Worm (Caenorhabditis elegans): ENCODE measurements around the gene K08F8.15.

The K08F8.15 gene

DNA sequence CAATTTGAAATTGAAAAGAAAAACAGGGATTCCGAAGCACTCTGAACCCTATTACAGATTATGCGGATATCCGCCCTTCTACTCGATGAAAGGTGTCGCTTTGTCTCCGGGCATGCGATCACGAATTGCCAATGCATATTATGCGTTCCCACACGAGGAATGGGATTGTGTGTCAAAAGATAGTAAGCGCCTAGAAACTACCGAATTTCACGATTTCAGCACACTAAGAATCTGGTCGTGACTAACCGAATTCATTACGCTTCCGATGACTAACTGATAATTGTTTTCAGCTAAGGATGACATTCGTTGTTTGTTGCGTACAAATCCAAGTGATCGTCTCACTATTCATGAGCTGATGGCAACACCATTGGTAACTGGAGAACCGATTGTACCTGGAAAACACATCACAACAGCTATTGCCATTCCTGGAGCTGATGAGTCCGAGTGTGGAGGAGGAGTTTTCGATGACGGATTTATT, 20.3 kb upstream of the K08F8.15 start (continued):
- TF ChIP-seq ctbp-1 (GFP tag; IDR thresholded peaks at IDR 0.05) (no peak), nhr-11 (tag; optimal IDR thresholded peaks at IDR 0.05) (no peak), daf-19 (GFP tag; conservative IDR thresholded peaks at IDR 0.05) (no peak), unc-130 (GFP tag; optimal IDR thresholded peaks at IDR 0.05) (no peak), ztf-7 (tag; optimal IDR thresholded peaks at IDR 0.05) (no peak), lin-39 (tag; optimal IDR thresholded peaks at IDR 0.05) (no peak), ceh-62 (tag; optimal IDR thresholded peaks at IDR 0.05) (no peak), nhr-10 (tag; optimal IDR thresholded peaks at IDR 0.05) (no peak), cey-2 (tag; optimal IDR thresholded peaks at IDR 0.05; ENCODE audit: borderline replicate concordance, insufficient read depth) (no peak), ZK546.5 (tag; optimal IDR thresholded peaks at IDR 0.05) (no peak), fkh-10 (GFP tag; optimal IDR thresholded peaks at IDR 0.05) (no peak), tra-1 (GFP tag; IDR thresholded peaks at IDR 0.05) (peak; percentile 17; the same call in 1 of the 2 replicates), zip-2 (tag; optimal IDR thresholded peaks at IDR 0.05) (no peak), set-16 (GFP tag; IDR thresholded peaks at IDR 0.05) (no peak), aha-1 (tag) (peak; percentile 55), duxl-1 (tag; optimal IDR thresholded peaks at IDR 0.05; ENCODE audit: poor library complexity) (peak; percentile 58), tag-97 (GFP tag; IDR thresholded peaks at IDR 0.05) (no peak), nhr-48 (tag; optimal IDR thresholded peaks at IDR 0.05) (no peak), fos-1 (tag; optimal IDR thresholded peaks at IDR 0.05) (no peak), lin-1 (GFP tag; IDR thresholded peaks at IDR 0.05) (no peak), unc-62 (GFP tag; optimal IDR thresholded peaks at IDR 0.05 in 1 of 2) (no peak), unc-62 (tag; optimal IDR thresholded peaks at IDR 0.05) (no peak), mdt-29 (GFP tag; IDR thresholded peaks at IDR 0.05) (no peak), ceh-32 (tag; optimal IDR thresholded peaks at IDR 0.05; ENCODE audit: poor library complexity) (no peak), lin-13 (GFP tag; optimal IDR thresholded peaks at IDR 0.05) (no peak), rbr-2 (tag; optimal IDR thresholded peaks at IDR 0.05) (no peak), egl-27 (tag; optimal IDR thresholded peaks at IDR 0.05) (no peak), daf-12 (tag; optimal IDR thresholded peaks at IDR 0.05) (no peak), daf-16 (GFP tag; optimal IDR thresholded peaks at IDR 0.05) (no peak), daf-16 (tag; optimal IDR thresholded peaks at IDR 0.05) (peak; percentile 7), nhr-77 (tag; optimal IDR thresholded peaks at IDR 0.05) (no peak), pqm-1 (tag; optimal IDR thresholded peaks at IDR 0.05) (no peak), mxl-3 (GFP tag; optimal IDR thresholded peaks at IDR 0.05) (no peak), ceh-44 (GFP tag; IDR thresholded peaks at IDR 0.05) (no peak), gei-8 (GFP tag; optimal IDR thresholded peaks at IDR 0.05) (no peak), hlh-30 (tag; optimal IDR thresholded peaks at IDR 0.05; ENCODE audit: insufficient read depth) (no peak), lin-15B (tag; optimal IDR thresholded peaks at IDR 0.05) (no peak), Y5F2A.4 (GFP tag; optimal IDR thresholded peaks at IDR 0.05) (no peak), lim-7 (GFP tag; IDR thresholded peaks at IDR 0.05) (peak; percentile 50; the same call in 1 of the 2 replicates), F26F4.8 (GFP tag; conservative IDR thresholded peaks at IDR 0.05) (no peak), zfp-3 (GFP tag; conservative IDR thresholded peaks at IDR 0.05) (peak; percentile 79; the same call in 1 of the 2 replicates), sdz-12 (GFP tag; optimal IDR thresholded peaks at IDR 0.05) (peak; percentile 74), zip-11 (GFP tag; IDR thresholded peaks at IDR 0.05) (no peak), jun-1 (tag; optimal IDR thresholded peaks at IDR 0.05) (no peak), dpl-1 (GFP tag; optimal IDR thresholded peaks at IDR 0.05) (no peak), F37D6.2 (tag; optimal IDR thresholded peaks at IDR 0.05) (no peak), hlh-11 (tag; optimal IDR thresholded peaks at IDR 0.05) (no peak), nhr-76 (tag; optimal IDR thresholded peaks at IDR 0.05) (no peak), nhr-237 (tag; optimal IDR thresholded peaks at IDR 0.05) (no peak), F10B5.3 (tag; optimal IDR thresholded peaks at IDR 0.05) (no peak), unc-39 (tag; optimal IDR thresholded peaks at IDR 0.05) (no peak), zag-1 (tag; optimal IDR thresholded peaks at IDR 0.05) (no peak), hmg-1.1 (GFP tag; IDR thresholded peaks at IDR 0.05) (no peak)

All from whole organism, L4 larva.